Fruit fly (Drosophila melanogaster): ENCODE results near the gene CG9609.

CG9609 gene

DNA sequence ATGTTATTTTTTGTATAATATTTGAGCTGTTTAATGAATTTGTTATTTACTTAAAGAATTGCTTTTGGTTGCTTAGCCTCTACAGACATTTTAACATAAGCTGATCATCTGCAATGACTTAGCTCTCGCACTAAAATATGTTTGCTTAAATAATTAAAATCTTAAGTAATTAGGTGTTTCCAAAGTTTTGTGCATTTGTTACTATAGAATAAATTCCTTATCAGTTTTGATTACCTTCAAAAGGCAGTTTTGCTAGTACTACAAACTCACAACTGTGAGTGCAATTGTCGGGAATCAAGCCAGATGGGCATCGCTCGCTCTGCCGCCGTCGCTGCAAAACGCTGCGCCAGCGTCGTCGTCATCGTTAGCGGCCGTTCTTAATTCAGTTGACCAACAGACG lies 29.7 kb upstream of the CG9609 start:
- TF ChIP-seq usp (GFP tag; optimal IDR thresholded peaks at IDR 0.05): no peak
- TF ChIP-seq CG8478 (optimal IDR thresholded peaks at IDR 0.05): no peak
- no peak for TF ChIP-seq psq (optimal IDR thresholded peaks at IDR 0.05)
- no peak for TF ChIP-seq pan (optimal IDR thresholded peaks at IDR 0.05)
- no peak for TF ChIP-seq EcR (GFP tag; optimal IDR thresholded peaks at IDR 0.05)
- no peak for TF ChIP-seq Dll (optimal IDR thresholded peaks at IDR 0.05)

DNA sequence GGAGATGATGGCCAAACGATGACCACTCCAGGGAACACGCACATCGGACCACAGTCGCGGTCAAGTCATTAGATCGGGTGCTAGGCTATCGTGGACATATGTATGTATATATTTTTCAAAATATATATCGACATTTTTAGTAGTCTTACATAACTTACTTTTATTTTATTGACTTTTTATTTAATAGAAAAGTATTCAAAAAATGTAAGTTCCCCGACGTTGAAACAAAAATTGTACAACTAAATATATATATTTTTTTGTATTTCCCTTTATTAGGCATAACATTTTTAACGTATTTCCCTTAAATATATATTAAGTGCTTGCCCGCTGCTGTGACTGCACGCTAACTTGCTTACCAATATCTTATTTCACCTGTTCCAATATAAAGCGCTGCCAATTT lies 28.4 kb upstream of the CG9609 start:
- TF ChIP-seq usp (GFP tag; optimal IDR thresholded peaks at IDR 0.05) (no peak), CG8478 (optimal IDR thresholded peaks at IDR 0.05) (no peak), psq (optimal IDR thresholded peaks at IDR 0.05) (no peak)

DNA sequence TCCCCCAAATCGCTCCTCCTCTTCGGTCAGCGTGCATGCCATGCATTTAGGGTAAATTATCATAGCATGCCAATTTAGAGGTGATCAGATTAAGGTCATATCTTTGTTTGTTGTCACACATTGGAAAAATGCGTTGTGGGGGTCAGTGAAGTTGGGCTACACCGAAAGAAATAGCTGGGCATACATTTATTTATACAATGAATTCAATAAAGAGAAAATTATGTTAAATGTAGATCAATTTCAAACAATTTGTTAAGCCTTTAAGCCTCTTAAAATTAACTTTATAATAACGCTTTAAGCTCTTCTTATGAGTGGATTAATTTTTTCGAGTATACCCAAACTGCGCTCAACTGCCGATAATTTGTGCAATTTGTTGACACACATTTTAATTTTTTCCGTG lies 27.5 kb upstream of the CG9609 start:
- TF ChIP-seq CG8478 (optimal IDR thresholded peaks at IDR 0.05): no peak
- no peak for TF ChIP-seq usp (GFP tag; optimal IDR thresholded peaks at IDR 0.05)
- TF ChIP-seq pan (optimal IDR thresholded peaks at IDR 0.05): no peak
- TF ChIP-seq Dll (optimal IDR thresholded peaks at IDR 0.05): no peak
- TF ChIP-seq EcR (GFP tag; optimal IDR thresholded peaks at IDR 0.05): no peak
- TF ChIP-seq psq (optimal IDR thresholded peaks at IDR 0.05): no peak

DNA sequence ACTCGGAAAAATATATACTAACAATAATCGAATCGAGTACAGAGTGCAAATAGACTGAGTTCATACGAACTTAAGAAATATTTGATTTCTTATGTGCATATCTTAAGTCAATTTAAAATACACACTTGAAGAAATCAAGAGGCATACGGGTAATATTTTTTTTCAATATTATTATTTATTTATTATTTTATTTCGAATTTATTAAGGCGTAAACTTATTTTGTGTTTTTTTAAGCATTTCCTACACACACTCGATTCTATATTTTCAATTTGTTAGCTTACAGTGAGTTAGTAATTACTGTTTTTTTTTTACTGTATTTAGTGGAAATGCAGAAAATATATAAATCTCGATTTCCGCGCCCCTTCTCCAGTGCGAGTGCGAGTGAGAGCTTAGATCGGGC lies 26.4 kb upstream of the CG9609 start:
- TF ChIP-seq usp (GFP tag; optimal IDR thresholded peaks at IDR 0.05) (no peak), CG8478 (optimal IDR thresholded peaks at IDR 0.05) (no peak), Dll (optimal IDR thresholded peaks at IDR 0.05) (no peak), pan (optimal IDR thresholded peaks at IDR 0.05) (no peak), EcR (GFP tag; optimal IDR thresholded peaks at IDR 0.05) (no peak), psq (optimal IDR thresholded peaks at IDR 0.05) (no peak)

- no peak for TF ChIP-seq usp (GFP tag; optimal IDR thresholded peaks at IDR 0.05)
- TF ChIP-seq pan (optimal IDR thresholded peaks at IDR 0.05): no peak
- no peak for TF ChIP-seq psq (optimal IDR thresholded peaks at IDR 0.05)
- no peak for TF ChIP-seq CG8478 (optimal IDR thresholded peaks at IDR 0.05)
- TF ChIP-seq EcR (GFP tag; optimal IDR thresholded peaks at IDR 0.05): no peak
Measured at dm6 chrX:16811213-16811749, 24.5 kb upstream of the CG9609 start, which contains the start of gene CG4829. CG4829 (plus strand) TSS chrX:16811699.

- no peak for TF ChIP-seq CG8478 (optimal IDR thresholded peaks at IDR 0.05)
- no peak for TF ChIP-seq usp (GFP tag; optimal IDR thresholded peaks at IDR 0.05)
- TF ChIP-seq psq (optimal IDR thresholded peaks at IDR 0.05): no peak
- no peak for TF ChIP-seq Dll (optimal IDR thresholded peaks at IDR 0.05)
- TF ChIP-seq pan (optimal IDR thresholded peaks at IDR 0.05): no peak
- TF ChIP-seq EcR (GFP tag; optimal IDR thresholded peaks at IDR 0.05): no peak
Measured at dm6 chrX:16809093-16809492, 22.3 kb upstream of the CG9609 start.

dm6 chrX:16808654-16809053 lies 21.8 kb upstream of the CG9609 start:
- TF ChIP-seq EcR (GFP tag; optimal IDR thresholded peaks at IDR 0.05) (no peak), usp (GFP tag; optimal IDR thresholded peaks at IDR 0.05) (no peak), CG8478 (optimal IDR thresholded peaks at IDR 0.05) (no peak), pan (optimal IDR thresholded peaks at IDR 0.05) (no peak), Dll (optimal IDR thresholded peaks at IDR 0.05) (no peak), psq (optimal IDR thresholded peaks at IDR 0.05) (no peak)

DNA sequence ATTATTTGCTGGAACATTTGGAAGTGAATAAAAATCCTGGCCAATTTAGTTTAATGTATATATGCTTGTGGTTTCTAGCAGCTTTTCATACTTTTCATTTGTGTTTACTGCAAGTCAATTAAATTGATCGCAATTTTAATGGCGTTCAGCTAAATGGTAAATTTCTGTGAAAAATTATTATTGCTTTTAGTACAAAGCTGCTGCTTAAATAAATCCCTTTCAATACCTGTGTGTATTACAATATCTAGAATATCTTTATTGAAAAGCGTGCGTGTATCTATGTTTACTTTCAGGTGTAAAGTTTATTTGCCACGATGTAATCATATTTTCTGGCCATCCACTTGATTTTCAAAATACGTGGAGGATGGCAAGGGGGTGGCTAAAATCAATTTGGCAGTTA lies 19.0 kb upstream of the CG9609 start, which contains the start of gene ppk28:
ppk28 (plus strand) TSS at position 301 of the 400 bp plus-strand sequence.
- TF ChIP-seq usp (GFP tag; optimal IDR thresholded peaks at IDR 0.05) (no peak), EcR (GFP tag; optimal IDR thresholded peaks at IDR 0.05) (no peak), psq (optimal IDR thresholded peaks at IDR 0.05) (no peak), pan (optimal IDR thresholded peaks at IDR 0.05) (no peak), Dll (optimal IDR thresholded peaks at IDR 0.05) (no peak), CG8478 (optimal IDR thresholded peaks at IDR 0.05) (no peak)

dm6 chrX:16803299-16803698 lies 16.5 kb upstream of the CG9609 start, which contains the start of the genes Rai1 and CG13005:
Rai1 (minus strand) TSS chrX:16803344.
CG13005 (plus strand) TSS chrX:16803650.
- TF ChIP-seq EcR (GFP tag; optimal IDR thresholded peaks at IDR 0.05): no peak

DNA sequence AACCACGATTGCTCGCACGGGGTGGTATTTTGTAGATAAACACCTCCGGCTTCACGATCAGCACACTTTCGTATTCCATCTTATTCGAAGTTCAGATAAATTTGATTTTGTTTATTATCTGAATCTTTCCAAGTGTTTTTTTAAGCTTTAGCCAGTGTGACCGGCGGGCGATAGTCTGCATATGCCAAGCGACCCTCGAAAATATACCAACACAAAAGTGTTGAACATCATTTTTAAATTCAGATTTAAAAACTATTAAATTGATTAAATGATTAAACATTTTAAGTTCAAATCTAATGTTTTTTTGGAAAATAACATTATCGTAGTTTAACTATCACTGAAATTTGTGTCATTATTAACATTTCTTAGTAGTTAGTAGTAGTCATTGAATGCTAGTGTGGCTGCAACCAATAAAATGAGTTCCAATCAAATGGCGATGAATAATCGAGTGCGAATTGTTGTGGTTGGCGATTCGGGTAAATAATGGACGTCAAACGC lies 13.8 kb upstream of the CG9609 start, which contains the start of the genes CG9132 and CG4789:
CG9132 (minus strand) TSS at position 181 of the 498 bp plus-strand sequence.
CG4789 (plus strand) TSS at position 401 of the 498 bp plus-strand sequence.
- TF ChIP-seq psq (optimal IDR thresholded peaks at IDR 0.05) (no peak), Dll (optimal IDR thresholded peaks at IDR 0.05) (no peak), usp (GFP tag; optimal IDR thresholded peaks at IDR 0.05) (no peak), CG8478 (optimal IDR thresholded peaks at IDR 0.05) (no peak), EcR (GFP tag; optimal IDR thresholded peaks at IDR 0.05) (no peak), pan (optimal IDR thresholded peaks at IDR 0.05) (no peak)

DNA sequence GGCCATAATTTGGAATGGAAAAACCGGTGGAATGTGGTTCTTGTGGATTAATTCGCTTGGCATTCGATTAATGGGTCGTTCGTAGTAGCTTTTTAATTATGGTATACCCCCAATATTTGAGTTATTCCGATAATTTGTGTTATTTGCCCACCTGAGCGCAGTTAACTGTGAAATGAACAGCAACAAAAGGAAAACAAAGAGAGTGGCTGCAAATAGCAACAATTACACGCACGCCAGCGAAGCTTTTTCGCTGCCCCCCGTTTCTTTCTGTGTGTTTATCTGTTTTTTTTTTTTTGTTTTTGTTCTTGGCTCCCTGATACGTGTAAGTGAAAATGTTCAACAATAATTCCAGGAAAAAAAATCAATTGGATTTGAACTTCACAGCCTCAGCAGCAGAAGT lies 13.1 kb upstream of the CG9609 start:
- TF ChIP-seq EcR (GFP tag; optimal IDR thresholded peaks at IDR 0.05) (no peak), psq (optimal IDR thresholded peaks at IDR 0.05) (no peak), pan (optimal IDR thresholded peaks at IDR 0.05) (no peak), Dll (optimal IDR thresholded peaks at IDR 0.05) (no peak), CG8478 (optimal IDR thresholded peaks at IDR 0.05) (no peak), usp (GFP tag; optimal IDR thresholded peaks at IDR 0.05) (no peak)

DNA sequence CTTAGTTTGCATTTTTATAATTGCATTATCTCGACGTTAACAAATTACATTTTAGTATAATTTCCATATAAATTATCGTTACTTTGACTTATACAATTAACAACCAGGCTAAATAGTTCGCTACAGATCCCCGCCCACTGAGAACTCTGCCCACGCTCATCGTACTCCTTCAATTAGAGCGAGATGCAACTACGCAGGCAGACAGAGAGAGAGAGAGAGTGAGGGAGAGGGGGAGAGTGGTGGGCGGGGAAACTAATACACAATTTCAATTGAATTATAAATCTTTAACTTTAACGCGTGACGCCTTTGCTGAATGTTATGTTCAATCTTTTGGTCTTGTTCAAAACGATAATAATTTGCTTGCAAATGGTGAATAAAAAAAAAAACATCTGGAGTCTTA lies 11.4 kb upstream of the CG9609 start:
- no peak for TF ChIP-seq pan (optimal IDR thresholded peaks at IDR 0.05)
- no peak for TF ChIP-seq psq (optimal IDR thresholded peaks at IDR 0.05)
- TF ChIP-seq CG8478 (optimal IDR thresholded peaks at IDR 0.05): no peak
- TF ChIP-seq EcR (GFP tag; optimal IDR thresholded peaks at IDR 0.05): no peak
- TF ChIP-seq Dll (optimal IDR thresholded peaks at IDR 0.05): no peak
- TF ChIP-seq usp (GFP tag; optimal IDR thresholded peaks at IDR 0.05): no peak

All from whole organism.